Fruit fly (Drosophila melanogaster) whole organism, embryonic: Measurements from ENCODE around the gene p-cup.
A peak's percentile ranks its signal among the peaks of the same experiment; 100 is the strongest.

Experiments used
- BEAF-32 ChIP-seq: fragments of 200-800 bp; sonication (Bioruptor generic); optimal IDR thresholded peaks from 3 replicates; lab custom pipeline; 2017; ENCODE audit warnings: missing biosample characterization, missing genetic modification characterization, mild to moderate bottlenecking, moderate library complexity, missing genetic modification reagents
- CG10366 ChIP-seq: fragments of 200-800 bp; sonication (Bioruptor generic); IDR thresholded peaks from 2 replicates; pipeline ENCODE4 v1.3.6; 2022; ENCODE audit warnings: missing biosample characterization, missing genetic modification characterization
- CG13287 ChIP-seq: fragments of 200-800 bp; sonication (Bioruptor generic); IDR thresholded peaks from 2 replicates; pipeline ENCODE4 v1.3.6; 2022; ENCODE audit warnings: missing biosample characterization, missing genetic modification characterization; ENCODE audit not compliant: partially characterized antibody
- CG14860 ChIP-seq: fragments of 200-800 bp; sonication (Bioruptor generic); IDR thresholded peaks from 3 replicates; pipeline ENCODE4 v1.3.6; 2022; ENCODE audit warnings: missing biosample characterization, missing genetic modification characterization; ENCODE audit not compliant: partially characterized antibody
- CG17385 ChIP-seq: fragments of 200-800 bp; sonication (Bioruptor generic); optimal IDR thresholded peaks from 3 replicates; lab custom pipeline; 2018; ENCODE audit warnings: missing biosample characterization, mild to moderate bottlenecking, missing genetic modification characterization
- CG17568 ChIP-seq: fragments of 200-800 bp; sonication (Bioruptor generic); optimal IDR thresholded peaks from 2 replicates; lab custom pipeline; 2018; ENCODE audit warnings: missing biosample characterization, mild to moderate bottlenecking, missing genetic modification characterization, moderate library complexity
- CG17829 ChIP-seq: fragments of 200-800 bp; optimal IDR thresholded peaks from 2 replicates; lab custom pipeline; 2019; ENCODE audit warnings: missing biosample characterization, mild to moderate bottlenecking, missing genetic modification characterization, moderate library complexity
- CG30403 ChIP-seq: fragments of 200-800 bp; sonication (Bioruptor generic); optimal IDR thresholded peaks from 3 replicates; lab custom pipeline; 2016; ENCODE audit warnings: missing biosample characterization, missing genetic modification characterization
- CG3407 ChIP-seq: fragments of 200-800 bp; sonication (Bioruptor generic); optimal IDR thresholded peaks from 2 replicates; lab custom pipeline; 2018; ENCODE audit warnings: missing biosample characterization, mild to moderate bottlenecking, missing genetic modification characterization
- CG42726 ChIP-seq: fragments of 200-800 bp; sonication (Bioruptor generic); IDR thresholded peaks from 2 replicates; pipeline ENCODE4 v1.3.6; 2022; ENCODE audit warnings: missing biosample characterization, missing genetic modification characterization; ENCODE audit not compliant: partially characterized antibody
- CG4282 ChIP-seq: fragments of 200-800 bp; sonication (Bioruptor generic); optimal IDR thresholded peaks from 2 replicates; lab custom pipeline; 2016; ENCODE audit warnings: missing biosample characterization, missing genetic modification characterization
- CG4707 ChIP-seq: fragments of 200-800 bp; sonication (Bioruptor generic); optimal IDR thresholded peaks from 2 replicates; lab custom pipeline; 2018; ENCODE audit warnings: missing biosample characterization, mild to moderate bottlenecking, missing genetic modification characterization, moderate library complexity
- CG6254 ChIP-seq: fragments of 200-800 bp; sonication (Bioruptor generic); optimal IDR thresholded peaks from 3 replicates; lab custom pipeline; 2017; ENCODE audit warnings: mild to moderate bottlenecking, missing biosample characterization, missing genetic modification reagents, missing genetic modification characterization
- CoRest ChIP-seq: fragments of 200-800 bp; sonication (Bioruptor generic); optimal IDR thresholded peaks from 3 replicates; lab custom pipeline; 2018; ENCODE audit warnings: missing biosample characterization, mild to moderate bottlenecking, missing genetic modification characterization, moderate library complexity
- Dp ChIP-seq: fragments of 200-800 bp; sonication (Bioruptor generic); optimal IDR thresholded peaks from 2 replicates; lab custom pipeline; 2018; ENCODE audit warnings: missing biosample characterization, mild to moderate bottlenecking, missing genetic modification characterization, moderate library complexity
- Eip74EF ChIP-seq, 2 experiments: fragments of 200-800 bp in 1 of 2; fragments of >200 bp in 1 of 2; sonication (Bioruptor generic) in 1 of 2; optimal IDR thresholded peaks; 2 replicates each; lab custom pipeline; 2017 to 2019; ENCODE audit warnings: missing biosample characterization in 2 of 2, missing genetic modification characterization in 2 of 2, mild to moderate bottlenecking in 1 of 2, moderate library complexity in 1 of 2
- HmgD ChIP-seq: fragments of 200-800 bp; sonication (Bioruptor generic); optimal IDR thresholded peaks from 3 replicates; lab custom pipeline; 2016; ENCODE audit warnings: missing biosample characterization, missing genetic modification characterization
- Lhr ChIP-seq: fragments of 200-800 bp; sonication (Bioruptor generic); optimal IDR thresholded peaks from 3 replicates; lab custom pipeline; 2017; ENCODE audit warnings: mild to moderate bottlenecking, missing biosample characterization, missing genetic modification reagents, missing genetic modification characterization
- MESR4 ChIP-seq: fragments of 200-800 bp; sonication (Bioruptor generic); optimal IDR thresholded peaks from 2 replicates; lab custom pipeline; 2018; ENCODE audit warnings: missing biosample characterization, mild to moderate bottlenecking, missing genetic modification characterization, moderate library complexity
- Max ChIP-seq: fragments of 200-800 bp; sonication (Bioruptor generic); optimal IDR thresholded peaks from 2 replicates; lab custom pipeline; 2016; ENCODE audit warnings: missing biosample characterization, mild to moderate bottlenecking, missing genetic modification characterization
- Med ChIP-seq: fragments of 200-800 bp; sonication (Bioruptor generic); peaks from one replicate; lab custom pipeline; 2016; ENCODE audit warnings: missing biosample characterization, missing genetic modification characterization, mild to moderate bottlenecking, inconsistent platforms, moderate library complexity
- Opbp ChIP-seq: fragments of 200-800 bp; sonication (Bioruptor generic); IDR thresholded peaks from 3 replicates; pipeline ENCODE4 v1.3.6; 2022; ENCODE audit warnings: missing biosample characterization, missing genetic modification characterization; ENCODE audit not compliant: partially characterized antibody
- Sin3A ChIP-seq: fragments of >200 bp; optimal IDR thresholded peaks from 2 replicates; lab custom pipeline; 2018
- abd-A ChIP-seq: fragments of 200-800 bp; sonication (Bioruptor generic); optimal IDR thresholded peaks from 3 replicates; lab custom pipeline; 2019; ENCODE audit warnings: missing biosample characterization, mild to moderate bottlenecking, missing genetic modification characterization, moderate library complexity
- amos ChIP-seq: fragments of 200-800 bp; sonication (Bioruptor generic); IDR thresholded peaks from 2 replicates; pipeline ENCODE4 v1.3.6; 2022; ENCODE audit warnings: missing biosample characterization, missing genetic modification characterization; ENCODE audit not compliant: partially characterized antibody
- crp ChIP-seq, 2 experiments: fragments of 200-800 bp; sonication (Bioruptor generic); optimal IDR thresholded peaks; 2 replicates in 1 of 2; 3 replicates in 1 of 2; lab custom pipeline; 2017; ENCODE audit warnings: missing biosample characterization in 2 of 2, missing genetic modification characterization in 2 of 2, mild to moderate bottlenecking in 1 of 2, moderate library complexity in 1 of 2
- dm ChIP-seq: fragments of 200-800 bp; sonication (Bioruptor generic); optimal IDR thresholded peaks from 3 replicates; lab custom pipeline; 2016; ENCODE audit warnings: missing biosample characterization, missing genetic modification characterization
- ems ChIP-seq: fragments of 200-800 bp; sonication (Bioruptor generic); optimal IDR thresholded peaks from 3 replicates; lab custom pipeline; 2016; ENCODE audit warnings: missing biosample characterization, missing genetic modification characterization
- fd96Cb ChIP-seq: fragments of 200-800 bp; sonication (Bioruptor generic); optimal IDR thresholded peaks from 2 replicates; lab custom pipeline; 2018; ENCODE audit warnings: missing biosample characterization, mild to moderate bottlenecking, missing genetic modification characterization, moderate library complexity
- gfzf ChIP-seq: fragments of 200-800 bp; sonication (Bioruptor generic); optimal IDR thresholded peaks from 2 replicates; lab custom pipeline; 2016; ENCODE audit warnings: missing biosample characterization, mild to moderate bottlenecking, missing genetic modification characterization, moderate library complexity
- hkb ChIP-seq, 2 experiments: fragments of 200-800 bp in 1 of 2; fragments of >200 bp in 1 of 2; sonication (Bioruptor generic) in 1 of 2; IDR thresholded peaks in 1 of 2; optimal IDR thresholded peaks in 1 of 2; 2 replicates each; pipeline versions ENCODE4 v1.3.6 to Lab custom; 2017 to 2022; ENCODE audit warnings: missing biosample characterization in 1 of 2, missing genetic modification characterization in 1 of 2
- insv ChIP-seq, 2 experiments: fragments of 200-800 bp; sonication (Bioruptor generic); optimal IDR thresholded peaks; 3 replicates each; lab custom pipeline; 2016 to 2018; ENCODE audit warnings: missing biosample characterization in 2 of 2, missing genetic modification characterization in 2 of 2
- knrl ChIP-seq: fragments of 200-800 bp; sonication (Bioruptor generic); IDR thresholded peaks from 3 replicates; pipeline ENCODE4 v1.3.6; 2022; ENCODE audit warnings: missing biosample characterization, missing genetic modification characterization; ENCODE audit not compliant: partially characterized antibody
- nmo ChIP-seq: fragments of 200-800 bp; sonication (Bioruptor generic); optimal IDR thresholded peaks from 2 replicates; lab custom pipeline; 2018; ENCODE audit warnings: missing biosample characterization, mild to moderate bottlenecking, missing genetic modification characterization, moderate library complexity
- phol ChIP-seq: fragments of 200-800 bp; sonication (Bioruptor generic); optimal IDR thresholded peaks from 3 replicates; lab custom pipeline; 2018; ENCODE audit warnings: missing biosample characterization, mild to moderate bottlenecking, missing genetic modification characterization, moderate library complexity
- repo ChIP-seq: fragments of 200-800 bp; sonication (Bioruptor generic); optimal IDR thresholded peaks from 2 replicates; lab custom pipeline; 2016; ENCODE audit warnings: missing biosample characterization, missing genetic modification characterization
- sens ChIP-seq: fragments of 200-800 bp; sonication (Bioruptor generic); peaks from one replicate; lab custom pipeline; 2016; ENCODE audit warnings: missing biosample characterization, missing genetic modification characterization
- slp2 ChIP-seq: fragments of 200-800 bp; sonication (Bioruptor generic); optimal IDR thresholded peaks from 2 replicates; lab custom pipeline; 2016; ENCODE audit warnings: missing biosample characterization, missing genetic modification characterization
- stwl ChIP-seq: fragments of 200-800 bp; sonication (Bioruptor generic); optimal IDR thresholded peaks from 3 replicates; lab custom pipeline; 2018; ENCODE audit warnings: missing biosample characterization, mild to moderate bottlenecking, missing genetic modification characterization, moderate library complexity
- trem ChIP-seq: fragments of 200-800 bp; optimal IDR thresholded peaks from 3 replicates; lab custom pipeline; 2019; ENCODE audit warnings: missing biosample characterization, mild to moderate bottlenecking, missing genetic modification characterization, moderate library complexity
- twi ChIP-seq: fragments of 200-800 bp; optimal IDR thresholded peaks from 2 replicates; lab custom pipeline; 2019; ENCODE audit warnings: missing biosample characterization, mild to moderate bottlenecking, missing genetic modification characterization, moderate library complexity
- unc-4 ChIP-seq: fragments of 200-800 bp; sonication (Bioruptor generic); IDR thresholded peaks from 2 replicates; pipeline ENCODE4 v1.3.6; 2022; ENCODE audit warnings: missing biosample characterization, missing genetic modification characterization; ENCODE audit not compliant: partially characterized antibody
- vvl ChIP-seq: fragments of 200-800 bp; sonication (Bioruptor generic); IDR thresholded peaks from 2 replicates; pipeline ENCODE4 v1.3.6; 2022; ENCODE audit warnings: missing biosample characterization, missing genetic modification characterization

p-cup gene

dm6 chrX:17421987-17422386 lies 26.6 kb downstream of the p-cup start, which contains the start of gene CG8611 (continued):
- TF ChIP-seq Med (GFP tag; lab: Kevin White, UChicago) (peak; percentile 73), unc-4 (GFP tag; lab: Robert Waterston, UW) (0 out of 2 replicates have a peak, but pooled peaks have one; percentile 26), vvl (GFP tag; lab: Robert Waterston, UW) (peak; percentile 48), knrl (GFP tag; lab: Robert Waterston, UW) (peak; percentile 37; the same call in 1 of the 3 replicates), slp2 (GFP tag; lab: Kevin White, UChicago) (no peak), fd96Cb (no peak), CG6254 (GFP tag; lab: Kevin White, UChicago) (no peak), CG17829 (tag; lab: Kevin White, UChicago) (peak; percentile 29), Lhr (GFP tag; lab: Kevin White, UChicago) (peak; percentile 87), nmo (GFP tag; lab: Kevin White, UChicago) (peak; percentile 18), CG17568 (GFP tag; lab: Kevin White, UChicago) (no peak), crp (GFP tag; optimal IDR thresholded peaks at IDR 0.05; lab: Kevin White, UChicago) (peak in 1 of 2 experiments; percentile 81), CG17385 (GFP tag; lab: Kevin White, UChicago) (peak; percentile 95), CG4707 (GFP tag; lab: Kevin White, UChicago) (no peak), stwl (tag; lab: Kevin White, UChicago) (peak; percentile 86), CG10366 (GFP tag; lab: Robert Waterston, UW) (no peak), dm (peak; percentile 90), Max (GFP tag; lab: Kevin White, UChicago) (peak; percentile 73), ems (GFP tag; lab: Kevin White, UChicago) (no peak), Sin3A (peak; percentile 17), CG14860 (GFP tag; lab: Robert Waterston, UW) (no peak), CG42726 (GFP tag; lab: Robert Waterston, UW) (peak; percentile 53; the same call in 1 of the 2 replicates), phol (tag; lab: Kevin White, UChicago) (peak; percentile 38), CG13287 (GFP tag; lab: Robert Waterston, UW) (peak; percentile 44; the same call in 1 of the 2 replicates), CG30403 (GFP tag; lab: Kevin White, UChicago) (no peak), Dp (GFP tag; lab: Kevin White, UChicago) (peak; percentile 94), HmgD (GFP tag; lab: Kevin White, UChicago) (peak; percentile 3), CG4282 (GFP tag; lab: Kevin White, UChicago) (no peak), Opbp (GFP tag; lab: Robert Waterston, UW) (0 out of 3 replicates have a peak, but pooled peaks have one; percentile 28), gfzf (peak; percentile 12), BEAF-32 (peak; percentile 58), insv (GFP tag; optimal IDR thresholded peaks at IDR 0.05; lab: Kevin White, UChicago) (no peak), sens (peak; percentile 25), Eip74EF (GFP tag; optimal IDR thresholded peaks at IDR 0.05; lab: Kevin White, UChicago) (no peak), repo (GFP tag; lab: Kevin White, UChicago) (no peak), twi (tag; lab: Kevin White, UChicago) (peak; percentile 54), abd-A (tag; lab: Kevin White, UChicago) (no peak), CoRest (tag; lab: Kevin White, UChicago) (peak; percentile 9), CG3407 (no peak), MESR4 (GFP tag; lab: Kevin White, UChicago) (peak; percentile 31), amos (peak; percentile 55), hkb (optimal IDR thresholded peaks at IDR 0.05; lab: Kevin White, UChicago) (peak; percentile 3), hkb (GFP tag; IDR thresholded peaks at IDR 0.05; lab: Robert Waterston, UW) (no peak), trem (peak; percentile 47)
